Worm (Caenorhabditis elegans) whole organism, L1 larva: ENCODE results near the gene W06A11.1.

Experiments used
- C04F5.9 ChIP-seq: sonication (generic microtip); optimal IDR thresholded peaks from 2 replicates; lab custom pipeline; 2016; ENCODE audit warnings: missing genetic modification characterization, missing compliant biosample characterization
- ama-1 ChIP-seq: fragments of 150-350 bp; optimal IDR thresholded peaks from 2 replicates; lab custom pipeline; 2014
- ceh-82 ChIP-seq, 3 experiments: fragments of 150-350 bp in 1 of 3; sonication (generic microtip) in 2 of 3; optimal IDR thresholded peaks; 2 replicates each; lab custom pipeline; 2014 to 2017; ENCODE audit warnings: missing biosample characterization in 3 of 3, missing genetic modification characterization in 3 of 3
- fkh-10 ChIP-seq: sonication (generic microtip); optimal IDR thresholded peaks from 2 replicates; lab custom pipeline; 2017; ENCODE audit warnings: missing biosample characterization, missing genetic modification reagents, missing genetic modification characterization
- nhr-11 ChIP-seq: fragments of 150-350 bp; optimal IDR thresholded peaks from 2 replicates; lab custom pipeline; 2014; ENCODE audit warnings: missing biosample characterization, missing genetic modification characterization
- nhr-12 ChIP-seq: sonication (generic microtip); optimal IDR thresholded peaks from 2 replicates; lab custom pipeline; 2017; ENCODE audit warnings: missing biosample characterization, missing genetic modification characterization
- pag-3 ChIP-seq: sonication (generic microtip); optimal IDR thresholded peaks from 2 replicates; lab custom pipeline; 2017; ENCODE audit warnings: missing genetic modification characterization, mild to moderate bottlenecking, missing compliant biosample characterization, antibody characterized with exemption, borderline replicate concordance; ENCODE audit not compliant: insufficient read depth
- sox-4 ChIP-seq: sonication (generic microtip); optimal IDR thresholded peaks from 2 replicates; lab custom pipeline; 2016; ENCODE audit warnings: missing genetic modification characterization, missing compliant biosample characterization

DNA sequence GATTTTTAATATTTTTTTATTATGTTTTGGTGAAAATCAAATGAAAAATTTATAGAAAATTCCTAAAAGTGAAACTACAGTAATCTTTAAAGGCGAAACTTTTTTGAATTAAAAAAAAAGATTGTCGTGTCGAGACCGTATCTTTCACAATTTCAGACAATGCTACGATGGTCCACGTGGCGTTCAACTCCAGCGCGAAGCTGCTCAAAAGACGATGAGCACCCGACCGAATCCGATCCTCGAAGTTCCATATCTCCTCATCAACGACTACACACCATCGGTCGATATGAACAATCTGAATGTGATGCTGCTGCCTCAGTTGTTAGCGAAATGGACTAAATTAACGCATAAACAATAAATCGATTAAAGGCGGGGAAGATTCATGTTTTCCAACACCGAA lies 24.7 kb upstream of the W06A11.1 start:
- TF ChIP-seq sox-4 (no peak), C04F5.9 (no peak), nhr-12 (tag; lab: Kevin White, UChicago) (no peak), fkh-10 (GFP tag; lab: Kevin White, UChicago) (no peak), pag-3 (no peak), ama-1 (lab: Kevin White, UChicago) (no peak), nhr-11 (tag; lab: Kevin White, UChicago) (no peak), ceh-82 (tag; optimal IDR thresholded peaks at IDR 0.05; lab: Kevin White, UChicago) (no peak)
